Fruit fly (Drosophila melanogaster) Kc167 (cell line): Measurements from ENCODE around the gene Cyp12e1.

ENCODE experiments used
- Myc ChIP-seq: fragments of >200 bp; optimal IDR thresholded peaks from 2 replicates; lab custom pipeline; 2017; ENCODE audit warnings: missing external identifiers
- Sin3A ChIP-seq: fragments of >200 bp; optimal IDR thresholded peaks from 2 replicates; lab custom pipeline; 2018; ENCODE audit warnings: missing external identifiers
- psq ChIP-seq: fragments of >200 bp; optimal IDR thresholded peaks from 2 replicates; lab custom pipeline; 2017; ENCODE audit warnings: missing external identifiers
- ttk ChIP-seq: sonication (Bioruptor generic); optimal IDR thresholded peaks from 2 replicates; lab custom pipeline; 2017; ENCODE audit warnings: missing external identifiers

DNA sequence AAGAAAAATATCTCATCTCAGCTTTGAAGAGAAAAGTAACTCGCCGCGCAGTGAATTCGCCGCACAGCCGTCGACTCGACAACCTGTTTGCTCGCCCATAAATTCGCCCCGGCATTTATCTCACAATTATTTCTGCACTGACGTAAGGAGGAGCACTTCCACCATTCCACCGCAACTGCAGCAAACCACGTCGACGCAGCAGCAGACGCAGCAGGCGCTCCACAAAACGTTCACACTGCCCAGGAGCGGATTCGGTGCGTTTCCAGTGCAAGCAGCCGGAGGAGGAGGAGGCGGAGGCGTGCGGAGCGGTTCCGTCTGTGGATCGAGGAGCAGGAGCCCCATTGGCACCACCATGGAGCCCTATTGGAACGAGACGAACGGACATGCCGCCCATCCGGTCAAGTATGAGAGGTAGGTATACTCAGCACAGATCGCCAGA is 45.5 kb upstream of the Cyp12e1 start:
- TF ChIP-seq ttk: no peak
- no peak for TF ChIP-seq psq (lab: Kevin White, UChicago)
- TF ChIP-seq Sin3A: no peak
- no peak for TF ChIP-seq Myc (lab: Kevin White, UChicago)
